Fruit fly (Drosophila melanogaster) whole organism, embryonic: ENCODE measurements around the gene RpS28b.
A peak's percentile ranks its signal among the peaks of the same experiment; 100 is the strongest.

Source experiments
- Abd-B ChIP-seq: fragments of 200-800 bp; sonication (Bioruptor generic); optimal IDR thresholded peaks from 2 replicates; lab custom pipeline; 2018; ENCODE audit warnings: missing biosample characterization, mild to moderate bottlenecking, missing genetic modification characterization, moderate library complexity
- Antp ChIP-seq: fragments of 200-800 bp; sonication (Bioruptor generic); optimal IDR thresholded peaks from 3 replicates; lab custom pipeline; 2016; ENCODE audit warnings: missing biosample characterization, missing genetic modification characterization
- CG10462 ChIP-seq: fragments of 200-800 bp; sonication (Bioruptor generic); optimal IDR thresholded peaks from 2 replicates; lab custom pipeline; 2016; ENCODE audit warnings: missing biosample characterization, missing genetic modification characterization
- CG12104 ChIP-seq: fragments of 200-800 bp; sonication (Bioruptor generic); optimal IDR thresholded peaks from 3 replicates; lab custom pipeline; 2016; ENCODE audit warnings: missing biosample characterization, missing genetic modification characterization
- CG13296 ChIP-seq: fragments of 200-800 bp; sonication (Bioruptor generic); optimal IDR thresholded peaks from 3 replicates; lab custom pipeline; 2018; ENCODE audit warnings: missing biosample characterization, mild to moderate bottlenecking, missing genetic modification characterization
- CG14965 ChIP-seq: fragments of 200-800 bp; sonication (Bioruptor generic); optimal IDR thresholded peaks from 2 replicates; lab custom pipeline; 2016; ENCODE audit warnings: missing biosample characterization, missing genetic modification characterization, borderline replicate concordance
- CG15011 ChIP-seq: fragments of 200-800 bp; sonication (Bioruptor generic); optimal IDR thresholded peaks from 3 replicates; lab custom pipeline; 2018; ENCODE audit warnings: missing biosample characterization, mild to moderate bottlenecking, missing genetic modification characterization
- CG15073 ChIP-seq: fragments of 200-800 bp; sonication (Bioruptor generic); optimal IDR thresholded peaks from 2 replicates; lab custom pipeline; 2016; ENCODE audit warnings: missing biosample characterization, missing genetic modification characterization
- CG16779 ChIP-seq: fragments of 200-800 bp; sonication (Bioruptor generic); IDR thresholded peaks from 2 replicates; pipeline ENCODE4 v1.3.6; 2022; ENCODE audit warnings: missing biosample characterization, missing genetic modification characterization
- CG17802 ChIP-seq: fragments of 200-800 bp; sonication (Bioruptor generic); optimal IDR thresholded peaks from 2 replicates; lab custom pipeline; 2018; ENCODE audit warnings: missing biosample characterization, mild to moderate bottlenecking, missing genetic modification characterization, moderate library complexity
- CG2202 ChIP-seq: fragments of 200-800 bp; sonication (Bioruptor generic); optimal IDR thresholded peaks from 2 replicates; lab custom pipeline; 2018; ENCODE audit warnings: missing biosample characterization, mild to moderate bottlenecking, missing genetic modification characterization
- CG34422 ChIP-seq: fragments of 200-800 bp; sonication (Bioruptor generic); IDR thresholded peaks from 3 replicates; pipeline ENCODE4 v1.3.6; 2022; ENCODE audit warnings: missing biosample characterization, missing genetic modification characterization
- CG4854 ChIP-seq: fragments of 200-800 bp; sonication (Bioruptor generic); optimal IDR thresholded peaks from 2 replicates; lab custom pipeline; 2016; ENCODE audit warnings: missing biosample characterization, missing genetic modification characterization, inconsistent platforms
- CG7271 ChIP-seq: fragments of 200-800 bp; sonication (Bioruptor generic); optimal IDR thresholded peaks from 2 replicates; lab custom pipeline; 2018; ENCODE audit warnings: missing biosample characterization, mild to moderate bottlenecking, missing genetic modification characterization, moderate library complexity
- CG7928 ChIP-seq: fragments of 200-800 bp; sonication (Bioruptor generic); optimal IDR thresholded peaks from 2 replicates; lab custom pipeline; 2017; ENCODE audit warnings: missing biosample characterization, mild to moderate bottlenecking, missing genetic modification characterization
- CG9817 ChIP-seq: fragments of 200-800 bp; sonication (Bioruptor generic); optimal IDR thresholded peaks from 2 replicates; lab custom pipeline; 2018; ENCODE audit warnings: missing biosample characterization, mild to moderate bottlenecking, missing genetic modification characterization, moderate library complexity
- Camta ChIP-seq: fragments of 200-800 bp; sonication (Bioruptor generic); optimal IDR thresholded peaks from 2 replicates; lab custom pipeline; 2016; ENCODE audit warnings: missing biosample characterization, missing genetic modification characterization
- CrebB ChIP-seq: fragments of 200-800 bp; sonication (Bioruptor generic); optimal IDR thresholded peaks from 3 replicates; lab custom pipeline; 2018; ENCODE audit warnings: missing biosample characterization, mild to moderate bottlenecking, missing genetic modification characterization
- Dbx ChIP-seq: fragments of 200-800 bp; sonication (Bioruptor generic); IDR thresholded peaks from 3 replicates; pipeline ENCODE4 v1.3.6; 2022; ENCODE audit warnings: missing biosample characterization, missing genetic modification characterization
- Dp ChIP-seq: fragments of 200-800 bp; sonication (Bioruptor generic); optimal IDR thresholded peaks from 2 replicates; lab custom pipeline; 2018; ENCODE audit warnings: missing biosample characterization, mild to moderate bottlenecking, missing genetic modification characterization, moderate library complexity
- H2.0 ChIP-seq: fragments of 200-800 bp; sonication (Bioruptor generic); IDR thresholded peaks from 2 replicates; pipeline ENCODE4 v1.3.6; 2022; ENCODE audit warnings: missing biosample characterization, missing genetic modification characterization
- Lim3 ChIP-seq: fragments of 200-800 bp; sonication (Bioruptor generic); IDR thresholded peaks from 2 replicates; pipeline ENCODE4 v1.3.6; 2022; ENCODE audit warnings: missing biosample characterization, missing genetic modification characterization
- NFAT ChIP-seq: fragments of 200-800 bp; sonication (Bioruptor generic); IDR thresholded peaks from 2 replicates; pipeline ENCODE4 v1.3.6; 2022; ENCODE audit warnings: missing biosample characterization, missing genetic modification characterization
- Opbp ChIP-seq: fragments of 200-800 bp; sonication (Bioruptor generic); IDR thresholded peaks from 3 replicates; pipeline ENCODE4 v1.3.6; 2022; ENCODE audit warnings: missing biosample characterization, missing genetic modification characterization; ENCODE audit not compliant: partially characterized antibody
- Side ChIP-seq: fragments of 200-800 bp; sonication (Bioruptor generic); optimal IDR thresholded peaks from 2 replicates; lab custom pipeline; 2016; ENCODE audit warnings: missing biosample characterization, missing genetic modification characterization
- TFAM ChIP-seq: fragments of 200-800 bp; sonication (Bioruptor generic); optimal IDR thresholded peaks from 2 replicates; lab custom pipeline; 2017; ENCODE audit warnings: missing biosample characterization, missing genetic modification characterization, inconsistent platforms
- Xbp1 ChIP-seq: fragments of 200-800 bp; sonication (Bioruptor generic); optimal IDR thresholded peaks from 3 replicates; lab custom pipeline; 2016; ENCODE audit warnings: missing biosample characterization, mild to moderate bottlenecking, missing genetic modification characterization
- abd-A ChIP-seq: fragments of 200-800 bp; sonication (Bioruptor generic); optimal IDR thresholded peaks from 3 replicates; lab custom pipeline; 2019; ENCODE audit warnings: missing biosample characterization, mild to moderate bottlenecking, missing genetic modification characterization, moderate library complexity
- ase ChIP-seq: fragments of 200-800 bp; sonication (Bioruptor generic); IDR thresholded peaks from 3 replicates; pipeline ENCODE4 v1.3.6; 2022; ENCODE audit warnings: missing biosample characterization, missing genetic modification characterization
- chinmo ChIP-seq: fragments of 200-800 bp; sonication (Bioruptor generic); IDR thresholded peaks from 4 replicates; pipeline ENCODE4 v1.3.6; 2022; ENCODE audit warnings: missing biosample characterization, missing genetic modification characterization; ENCODE audit not compliant: partially characterized antibody
- crc ChIP-seq: fragments of 200-800 bp; sonication (Bioruptor generic); optimal IDR thresholded peaks from 2 replicates; lab custom pipeline; 2016; ENCODE audit warnings: missing biosample characterization, missing genetic modification characterization
- danr ChIP-seq: fragments of 200-800 bp; sonication (Bioruptor generic); IDR thresholded peaks from 2 replicates; pipeline ENCODE4 v1.3.6; 2022; ENCODE audit warnings: missing biosample characterization, missing genetic modification characterization
- esg ChIP-seq: fragments of 200-800 bp; sonication (Bioruptor generic); conservative IDR thresholded peaks from 2 replicates; pipeline ENCODE4 v1.3.6; 2022; ENCODE audit warnings: missing biosample characterization, missing genetic modification characterization
- gcm ChIP-seq: fragments of 200-800 bp; sonication (Bioruptor generic); optimal IDR thresholded peaks from 2 replicates; lab custom pipeline; 2019; ENCODE audit warnings: missing biosample characterization, mild to moderate bottlenecking, missing genetic modification characterization, moderate library complexity
- knrl ChIP-seq: fragments of 200-800 bp; sonication (Bioruptor generic); IDR thresholded peaks from 3 replicates; pipeline ENCODE4 v1.3.6; 2022; ENCODE audit warnings: missing biosample characterization, missing genetic modification characterization; ENCODE audit not compliant: partially characterized antibody
- luna ChIP-seq: fragments of 200-800 bp; sonication (Bioruptor generic); optimal IDR thresholded peaks from 2 replicates; lab custom pipeline; 2016; ENCODE audit warnings: missing biosample characterization, missing genetic modification characterization
- mam ChIP-seq: fragments of 200-800 bp; sonication (Bioruptor generic); optimal IDR thresholded peaks from 3 replicates; lab custom pipeline; 2016; ENCODE audit warnings: missing biosample characterization, missing genetic modification characterization
- nerfin-2 ChIP-seq: fragments of 200-800 bp; sonication (Bioruptor generic); IDR thresholded peaks from 2 replicates; pipeline ENCODE4 v1.3.6; 2022; ENCODE audit warnings: missing biosample characterization, missing genetic modification characterization; ENCODE audit not compliant: partially characterized antibody
- onecut ChIP-seq: fragments of 200-800 bp; sonication (Bioruptor generic); IDR thresholded peaks from 2 replicates; pipeline ENCODE4 v1.3.6; 2022; ENCODE audit warnings: missing biosample characterization, missing genetic modification characterization
- prd ChIP-seq, 3 experiments: fragments of >200 bp in 2 of 3; fragments of 200-800 bp in 1 of 3; sonication (Bioruptor generic) in 1 of 3; optimal IDR thresholded peaks in 2 of 3; IDR thresholded peaks in 1 of 3; 2 replicates in 2 of 3; 3 replicates in 1 of 3; pipeline versions ENCODE4 v1.3.6 to Lab custom; 2017 to 2022; ENCODE audit warnings: missing biosample characterization in 1 of 3, missing genetic modification characterization in 1 of 3
- rib ChIP-seq: fragments of 200-800 bp; sonication (Bioruptor generic); IDR thresholded peaks from 2 replicates; pipeline ENCODE4 v1.3.6; 2022; ENCODE audit warnings: missing biosample characterization, missing genetic modification characterization
- run ChIP-seq: fragments of 200-800 bp; sonication (Bioruptor generic); optimal IDR thresholded peaks from 3 replicates; lab custom pipeline; 2018; ENCODE audit warnings: missing biosample characterization, mild to moderate bottlenecking, missing genetic modification characterization
- sisA ChIP-seq: fragments of 200-800 bp; sonication (Bioruptor generic); IDR thresholded peaks from 2 replicates; pipeline ENCODE4 v1.3.6; 2022; ENCODE audit warnings: missing biosample characterization, missing genetic modification characterization
- slp2 ChIP-seq: fragments of 200-800 bp; sonication (Bioruptor generic); optimal IDR thresholded peaks from 2 replicates; lab custom pipeline; 2016; ENCODE audit warnings: missing biosample characterization, missing genetic modification characterization
- sr ChIP-seq: fragments of 200-800 bp; sonication (Bioruptor generic); IDR thresholded peaks from 3 replicates; pipeline ENCODE4 v1.3.6; 2022; ENCODE audit warnings: missing biosample characterization, missing genetic modification characterization
- tin ChIP-seq: fragments of 200-800 bp; sonication (Bioruptor generic); optimal IDR thresholded peaks from 3 replicates; lab custom pipeline; 2016; ENCODE audit warnings: missing biosample characterization, missing genetic modification characterization
- vfl ChIP-seq: fragments of 200-800 bp; sonication (Bioruptor generic); optimal IDR thresholded peaks from 2 replicates; lab custom pipeline; 2016; ENCODE audit warnings: missing biosample characterization, missing genetic modification characterization
- wor ChIP-seq: fragments of 200-800 bp; sonication (Bioruptor generic); IDR thresholded peaks from 2 replicates; pipeline ENCODE4 v1.3.6; 2022; ENCODE audit warnings: missing biosample characterization, missing genetic modification characterization
- zfh2 ChIP-seq: fragments of 200-800 bp; sonication (Bioruptor generic); optimal IDR thresholded peaks from 2 replicates; lab custom pipeline; 2016; ENCODE audit warnings: missing biosample characterization, missing genetic modification characterization

The RpS28b gene

DNA sequence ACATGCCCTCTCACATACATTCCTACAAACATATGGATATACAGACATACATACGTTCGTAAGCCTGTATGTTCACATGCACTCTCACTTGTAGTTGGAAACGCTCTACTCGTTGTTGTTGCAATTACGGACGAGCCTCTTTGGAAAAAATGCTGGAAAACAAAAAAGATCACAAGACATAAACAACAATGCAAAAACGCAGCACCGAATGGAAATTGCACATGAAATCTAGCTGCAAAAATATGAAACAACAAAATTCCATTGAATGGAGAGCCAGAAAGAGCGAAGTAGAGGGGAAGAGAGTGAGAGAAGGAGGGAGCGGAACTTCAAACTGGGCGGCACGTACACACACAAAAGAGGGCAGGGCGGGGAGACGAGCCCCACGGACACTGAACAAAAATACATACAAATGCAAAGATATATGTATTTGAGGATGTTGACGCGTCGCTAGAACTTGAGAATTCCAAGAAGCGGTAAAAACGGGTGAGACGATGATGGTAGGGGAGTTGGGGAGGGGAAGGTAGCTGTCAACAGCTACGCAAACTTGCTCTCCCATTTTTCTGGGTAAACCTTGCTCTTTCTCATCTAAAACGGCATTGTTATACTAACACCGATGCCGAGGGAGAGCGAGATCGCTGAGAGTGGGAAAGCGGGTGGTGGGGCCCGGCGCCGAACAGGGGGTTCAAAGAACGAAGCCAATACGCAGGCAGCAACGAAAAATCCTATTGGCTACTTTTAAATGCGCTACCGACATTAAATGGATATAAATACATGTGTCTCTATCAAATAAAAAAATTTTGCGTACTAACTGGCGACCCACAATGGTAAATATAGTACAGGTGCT is 29.9 kb downstream of the RpS28b start (continued):
- TF ChIP-seq CG15011 (GFP tag; lab: Kevin White, UChicago) (no peak), CG2202 (tag; lab: Kevin White, UChicago) (no peak), CG9817 (tag; lab: Kevin White, UChicago) (peak; percentile 44), Dp (no peak), H2.0 (GFP tag; lab: Robert Waterston, UW) (no peak), Lim3 (GFP tag; lab: Robert Waterston, UW) (no peak), knrl (GFP tag; lab: Robert Waterston, UW) (no peak), esg (GFP tag; lab: Robert Waterston, UW) (peak; percentile 35; the same call in 1 of the 2 replicates), CrebB (tag; lab: Kevin White, UChicago) (no peak), vfl (GFP tag; lab: Kevin White, UChicago) (no peak), Camta (GFP tag; lab: Kevin White, UChicago) (no peak), TFAM (GFP tag; lab: Kevin White, UChicago) (no peak), CG7928 (GFP tag; lab: Kevin White, UChicago) (no peak), Antp (no peak), Side (no peak), CG10462 (GFP tag; lab: Kevin White, UChicago) (no peak), abd-A (tag; lab: Kevin White, UChicago) (peak; percentile 91), tin (GFP tag; lab: Kevin White, UChicago) (no peak), CG16779 (GFP tag; lab: Robert Waterston, UW) (no peak), rib (GFP tag; lab: Robert Waterston, UW) (peak; percentile 78; the same call in 1 of the 2 replicates), sr (GFP tag; lab: Robert Waterston, UW) (no peak), CG4854 (no peak), CG17802 (tag; lab: Kevin White, UChicago) (no peak), Abd-B (peak; percentile 61), crc (GFP tag; lab: Kevin White, UChicago) (no peak), CG13296 (GFP tag; lab: Kevin White, UChicago) (no peak), mam (GFP tag; lab: Kevin White, UChicago) (peak; percentile 21), Dbx (GFP tag; lab: Robert Waterston, UW) (no peak; the same call in 2 of the 3 replicates), gcm (GFP tag; lab: Kevin White, UChicago) (no peak), Opbp (GFP tag; lab: Robert Waterston, UW) (peak; percentile 12; the same call in 1 of the 3 replicates), sisA (GFP tag; lab: Robert Waterston, UW) (peak; percentile 51), prd (optimal IDR thresholded peaks at IDR 0.05; lab: Kevin White, UChicago) (no peak), prd (GFP tag; IDR thresholded peaks at IDR 0.05; lab: Robert Waterston, UW) (peak; percentile 35; the same call in 1 of the 3 replicates), Xbp1 (no peak), CG15073 (GFP tag; lab: Kevin White, UChicago) (no peak), slp2 (GFP tag; lab: Kevin White, UChicago) (no peak), danr (no peak), CG34422 (GFP tag; lab: Robert Waterston, UW) (no peak; the same call in 2 of the 3 replicates), nerfin-2 (no peak), CG12104 (no peak), wor (GFP tag; lab: Robert Waterston, UW) (no peak), CG7271 (tag; lab: Kevin White, UChicago) (no peak), CG14965 (GFP tag; lab: Kevin White, UChicago) (no peak), onecut (GFP tag; lab: Robert Waterston, UW) (no peak), zfh2 (GFP tag; lab: Kevin White, UChicago) (no peak), chinmo (peak; percentile 88), NFAT (GFP tag; lab: Robert Waterston, UW) (peak; percentile 42; the same call in 1 of the 2 replicates), luna (no peak), ase (GFP tag; lab: Robert Waterston, UW) (no peak), run (tag; lab: Kevin White, UChicago) (no peak)
